Worm (Caenorhabditis elegans) whole organism, late embryonic: ENCODE measurements around the gene oig-4.

Experiments used
- ceh-18 ChIP-seq: sonication (generic microtip); optimal IDR thresholded peaks from 2 replicates; lab custom pipeline; 2016; ENCODE audit warnings: missing genetic modification characterization, missing compliant biosample characterization
- ceh-34 ChIP-seq: sonication (generic microtip); optimal IDR thresholded peaks from 2 replicates; lab custom pipeline; 2016; ENCODE audit warnings: mild to moderate bottlenecking, missing genetic modification characterization, missing compliant biosample characterization
- ceh-6 ChIP-seq: fragments of 200-800 bp; sonication (Bioruptor generic); optimal IDR thresholded peaks from 2 replicates; lab custom pipeline; 2018; ENCODE audit warnings: mild to moderate bottlenecking, missing genetic modification characterization, missing compliant biosample characterization
- che-1 ChIP-seq: sonication (generic microtip); optimal IDR thresholded peaks from 2 replicates; lab custom pipeline; 2016; ENCODE audit warnings: mild to moderate bottlenecking, missing genetic modification characterization, missing compliant biosample characterization
- dmd-4 ChIP-seq: sonication (generic microtip); optimal IDR thresholded peaks from 2 replicates; lab custom pipeline; 2016; ENCODE audit warnings: borderline replicate concordance, missing genetic modification characterization, missing compliant biosample characterization
- dve-1 ChIP-seq: sonication (generic microtip); optimal IDR thresholded peaks from 2 replicates; lab custom pipeline; 2017; ENCODE audit warnings: antibody characterized with exemption, mild to moderate bottlenecking, missing genetic modification characterization, missing compliant biosample characterization
- fkh-6 ChIP-seq: sonication (generic microtip); optimal IDR thresholded peaks from 2 replicates; lab custom pipeline; 2016; ENCODE audit warnings: missing genetic modification characterization, missing compliant biosample characterization
- mec-3 ChIP-seq: sonication (generic microtip); optimal IDR thresholded peaks from 2 replicates; lab custom pipeline; 2016; ENCODE audit warnings: borderline replicate concordance, missing genetic modification characterization, missing compliant biosample characterization
- nhr-11 ChIP-seq: fragments of 150-350 bp; optimal IDR thresholded peaks from 2 replicates; lab custom pipeline; 2014; ENCODE audit warnings: missing biosample characterization, missing genetic modification characterization
- pha-4 ChIP-seq: fragments of 150-350 bp; optimal IDR thresholded peaks from 2 replicates; lab custom pipeline; 2018; ENCODE audit warnings: missing biosample characterization, missing genetic modification reagents, missing genetic modification characterization
- sox-4 ChIP-seq: sonication (generic microtip); optimal IDR thresholded peaks from 2 replicates; lab custom pipeline; 2017; ENCODE audit warnings: mild to moderate bottlenecking, missing genetic modification characterization, inconsistent platforms, missing compliant biosample characterization

- TF ChIP-seq dve-1 (tag; lab: Kevin White, UChicago): no peak
- no peak for TF ChIP-seq dmd-4 (tag; lab: Kevin White, UChicago)
- no peak for TF ChIP-seq ceh-34 (tag; lab: Kevin White, UChicago)
- TF ChIP-seq mec-3 (tag; lab: Kevin White, UChicago): no peak
- TF ChIP-seq sox-4 (tag; lab: Kevin White, UChicago): no peak
- TF ChIP-seq ceh-18: no peak
- no peak for TF ChIP-seq nhr-11
- TF ChIP-seq pha-4 (tag; lab: Kevin White, UChicago): no peak
- no peak for TF ChIP-seq che-1
- TF ChIP-seq ceh-6 (GFP tag; lab: Kevin White, UChicago): no peak
- TF ChIP-seq fkh-6: no peak
Measured at ce11 chrII:7616141-7616540, 2.8 kb downstream of the oig-4 start, which contains the start of gene cdc-42.
